Worm (Caenorhabditis elegans) whole organism, L4 larva: ENCODE results near the gene dot-1.2.
A peak's percentile ranks its signal among the peaks of the same experiment; 100 is the strongest.

Source experiments
- F26F4.8 ChIP-seq: fragments of 200-800 bp; sonication (Bioruptor generic); conservative IDR thresholded peaks from 2 replicates; pipeline ENCODE4 v1.3.6; 2022; ENCODE audit warnings: missing genetic modification characterization, missing compliant biosample characterization
- F49E8.2 ChIP-seq: sonication (generic microtip); optimal IDR thresholded peaks from 2 replicates; lab custom pipeline; 2016; ENCODE audit warnings: missing compliant biosample characterization, mild to moderate bottlenecking, missing genetic modification characterization, borderline replicate concordance
- T20F7.1 ChIP-seq: fragments of 200-800 bp; sonication (Bioruptor generic); optimal IDR thresholded peaks from 2 replicates; lab custom pipeline; 2018; ENCODE audit warnings: mild to moderate bottlenecking, missing genetic modification characterization, missing compliant biosample characterization
- Y105C5A.15 ChIP-seq: fragments of 200-800 bp; sonication (Bioruptor generic); IDR thresholded peaks from 2 replicates; pipeline ENCODE4 v1.3.6; 2022; ENCODE audit warnings: missing genetic modification characterization, missing compliant biosample characterization
- ZK337.2 ChIP-seq: fragments of 200-800 bp; sonication (Bioruptor generic); IDR thresholded peaks from 2 replicates; pipeline ENCODE4 v1.3.6; 2022; ENCODE audit warnings: missing genetic modification reagents, missing genetic modification characterization, missing compliant biosample characterization
- aha-1 ChIP-seq: fragments of 150-350 bp; peaks from one replicate; lab custom pipeline; 2014; ENCODE audit warnings: missing biosample characterization, missing genetic modification characterization
- ceh-28 ChIP-seq: fragments of 150-350 bp; optimal IDR thresholded peaks from 2 replicates; lab custom pipeline; 2014; ENCODE audit warnings: missing biosample characterization, missing genetic modification reagents, missing genetic modification characterization
- ceh-62 ChIP-seq: sonication (generic microtip); optimal IDR thresholded peaks from 2 replicates; lab custom pipeline; 2017; ENCODE audit warnings: missing biosample characterization, missing genetic modification characterization
- daf-12 ChIP-seq: fragments of 150-350 bp; optimal IDR thresholded peaks from 2 replicates; lab custom pipeline; 2014; ENCODE audit warnings: missing biosample characterization, missing genetic modification reagents, missing genetic modification characterization
- daf-16 ChIP-seq, 3 experiments: sonication (generic microtip); optimal IDR thresholded peaks; 2 replicates each; lab custom pipeline; 2016 to 2017; ENCODE audit warnings: missing genetic modification characterization in 3 of 3, missing genetic modification reagents in 3 of 3, mild to moderate bottlenecking in 2 of 3, missing compliant biosample characterization in 2 of 3, missing biosample characterization in 1 of 3, moderate library complexity in 1 of 3
- dmd-9 ChIP-seq: fragments of 200-800 bp; sonication (Bioruptor generic); IDR thresholded peaks from 2 replicates; pipeline ENCODE4 v1.3.6; 2022; ENCODE audit warnings: missing genetic modification reagents, missing genetic modification characterization, missing compliant biosample characterization
- duxl-1 ChIP-seq: sonication (generic microtip); optimal IDR thresholded peaks from 2 replicates; lab custom pipeline; 2016; ENCODE audit warnings: mild to moderate bottlenecking, missing genetic modification characterization, moderate library complexity, missing compliant biosample characterization; ENCODE audit not compliant: poor library complexity
- egl-43 ChIP-seq: fragments of 200-800 bp; sonication (Bioruptor generic); IDR thresholded peaks from 2 replicates; pipeline ENCODE4 v1.3.6; 2022; ENCODE audit warnings: missing genetic modification reagents, missing genetic modification characterization, missing compliant biosample characterization
- fkh-10 ChIP-seq: fragments of 150-350 bp; optimal IDR thresholded peaks from 2 replicates; lab custom pipeline; 2014; ENCODE audit warnings: missing biosample characterization, missing genetic modification reagents, missing genetic modification characterization
- fos-1 ChIP-seq: fragments of 150-350 bp; optimal IDR thresholded peaks from 2 replicates; lab custom pipeline; 2014; ENCODE audit warnings: missing biosample characterization, missing genetic modification characterization
- hif-1 ChIP-seq, 2 experiments: sonication (generic microtip); optimal IDR thresholded peaks; 2 replicates each; lab custom pipeline; 2016 to 2017; ENCODE audit warnings: missing compliant biosample characterization in 2 of 2, missing genetic modification characterization in 2 of 2, missing genetic modification reagents in 2 of 2, missing genotype in 2 of 2, mild to moderate bottlenecking in 1 of 2
- hlh-11 ChIP-seq: fragments of 200-800 bp; sonication (Bioruptor generic); optimal IDR thresholded peaks from 2 replicates; lab custom pipeline; 2018; ENCODE audit warnings: mild to moderate bottlenecking, missing genetic modification characterization, missing compliant biosample characterization
- lin-13 ChIP-seq: fragments of 150-350 bp; optimal IDR thresholded peaks from 2 replicates; lab custom pipeline; 2014; ENCODE audit warnings: missing biosample characterization, missing genetic modification reagents, missing genetic modification characterization
- lin-29 ChIP-seq: fragments of 200-800 bp; sonication (Bioruptor generic); IDR thresholded peaks from 2 replicates; pipeline ENCODE4 v1.3.6; 2022; ENCODE audit warnings: missing genetic modification reagents, missing genetic modification characterization, missing compliant biosample characterization
- lir-3 ChIP-seq: sonication (generic microtip); optimal IDR thresholded peaks from 2 replicates; lab custom pipeline; 2016; ENCODE audit warnings: mild to moderate bottlenecking, missing genetic modification characterization, missing compliant biosample characterization
- madf-9 ChIP-seq: fragments of 200-800 bp; sonication (Bioruptor generic); conservative IDR thresholded peaks from 2 replicates; pipeline ENCODE4 v1.3.6; 2022; ENCODE audit warnings: missing genetic modification reagents, missing genetic modification characterization, missing compliant biosample characterization
- mep-1 ChIP-seq: fragments of 150-350 bp; sonication (generic microtip); optimal IDR thresholded peaks from 3 replicates; lab custom pipeline; 2014; ENCODE audit warnings: missing biosample characterization, missing genetic modification characterization
- mes-2 ChIP-seq: sonication (generic microtip); optimal IDR thresholded peaks from 2 replicates; lab custom pipeline; 2016; ENCODE audit warnings: missing genotype, mild to moderate bottlenecking, missing genetic modification characterization, missing compliant biosample characterization; ENCODE audit not compliant: poor library complexity, severe bottlenecking
- nhr-102 ChIP-seq: sonication (generic microtip); optimal IDR thresholded peaks from 2 replicates; lab custom pipeline; 2016; ENCODE audit warnings: mild to moderate bottlenecking, missing genetic modification characterization, moderate library complexity, missing compliant biosample characterization
- nhr-11 ChIP-seq: fragments of 150-350 bp; optimal IDR thresholded peaks from 2 replicates; lab custom pipeline; 2014; ENCODE audit warnings: missing biosample characterization, missing genetic modification characterization
- nhr-237 ChIP-seq: sonication (generic microtip); optimal IDR thresholded peaks from 2 replicates; lab custom pipeline; 2017; ENCODE audit warnings: missing biosample characterization, missing genetic modification characterization
- nhr-41 ChIP-seq: fragments of 200-800 bp; sonication (Bioruptor generic); IDR thresholded peaks from 2 replicates; pipeline ENCODE4 v1.3.6; 2022; ENCODE audit warnings: missing genetic modification reagents, missing genetic modification characterization, missing compliant biosample characterization
- nhr-48 ChIP-seq: sonication (generic microtip); optimal IDR thresholded peaks from 2 replicates; lab custom pipeline; 2016; ENCODE audit warnings: mild to moderate bottlenecking, missing genetic modification characterization, missing compliant biosample characterization
- nhr-77 ChIP-seq: fragments of 150-350 bp; optimal IDR thresholded peaks from 2 replicates; lab custom pipeline; 2014; ENCODE audit warnings: missing biosample characterization, missing genetic modification characterization
- pqm-1 ChIP-seq: sonication (generic microtip); optimal IDR thresholded peaks from 2 replicates; lab custom pipeline; 2017; ENCODE audit warnings: missing biosample characterization, missing genetic modification characterization
- snpc-1.2 ChIP-seq: fragments of 200-800 bp; sonication (Bioruptor generic); IDR thresholded peaks from 2 replicates; pipeline ENCODE4 v1.3.6; 2022; ENCODE audit warnings: missing genetic modification reagents, missing genetic modification characterization, missing compliant biosample characterization
- snpc-4 ChIP-seq: fragments of 150-350 bp; optimal IDR thresholded peaks from 2 replicates; lab custom pipeline; 2014; ENCODE audit warnings: missing biosample characterization, missing genetic modification characterization
- tra-1 ChIP-seq: fragments of 200-800 bp; sonication (Bioruptor generic); IDR thresholded peaks from 2 replicates; pipeline ENCODE4 v1.3.6; 2022; ENCODE audit warnings: missing genetic modification reagents, missing genetic modification characterization, missing compliant biosample characterization
- unc-130 ChIP-seq: sonication (generic microtip); optimal IDR thresholded peaks from 2 replicates; lab custom pipeline; 2016; ENCODE audit warnings: missing genetic modification reagents, missing genetic modification characterization, missing compliant biosample characterization
- vab-7 ChIP-seq: fragments of 200-800 bp; sonication (Bioruptor generic); IDR thresholded peaks from 2 replicates; pipeline ENCODE4 v1.3.6; 2022; ENCODE audit warnings: missing genetic modification reagents, missing genetic modification characterization, missing compliant biosample characterization
- zag-1 ChIP-seq: fragments of 150-350 bp; optimal IDR thresholded peaks from 2 replicates; lab custom pipeline; 2014; ENCODE audit warnings: missing biosample characterization, missing genetic modification characterization
- ztf-11 ChIP-seq: fragments of 150-350 bp; optimal IDR thresholded peaks from 2 replicates; lab custom pipeline; 2014; ENCODE audit warnings: missing biosample characterization, missing genetic modification characterization

dot-1.2 gene

DNA sequence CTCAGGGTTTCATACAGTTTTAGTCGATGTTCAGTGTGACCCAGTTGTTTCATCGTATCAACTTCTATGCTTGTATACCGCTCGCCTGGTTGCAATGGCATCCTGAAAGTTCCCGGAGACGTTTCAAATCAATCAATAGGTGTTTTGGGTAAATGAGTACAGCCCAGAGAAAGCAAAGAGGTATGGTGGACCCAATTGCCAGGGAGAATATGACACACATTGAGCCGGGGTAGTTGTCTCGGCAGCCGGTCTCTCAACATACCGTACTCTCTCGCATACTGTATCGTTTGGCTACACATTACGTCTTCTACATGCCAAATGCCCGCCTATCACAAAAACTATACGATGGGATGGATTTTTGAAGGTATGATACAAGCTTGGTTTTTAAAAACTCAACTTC lies 28.9 kb upstream of the dot-1.2 start, which contains the start of gene Y62H9A.9:
Gene Y62H9A.9 (minus strand): TSS at position 101 of the 400 bp plus-strand sequence.
- TF ChIP-seq ztf-11 (tag; lab: Kevin White, UChicago), result no peak
- no peak for TF ChIP-seq Y105C5A.15
- TF ChIP-seq fkh-10 (GFP tag; lab: Kevin White, UChicago), result no peak
- TF ChIP-seq aha-1, result no peak
- TF ChIP-seq egl-43, result no peak
- no peak for TF ChIP-seq ZK337.2
- TF ChIP-seq madf-9 (GFP tag; lab: Robert Waterston, UW), result no peak
- TF ChIP-seq nhr-102 (tag; lab: Kevin White, UChicago), result no peak
- TF ChIP-seq tra-1 (GFP tag; lab: Robert Waterston, UW), result no peak
- no peak for TF ChIP-seq nhr-11 (tag; lab: Kevin White, UChicago)
- no peak for TF ChIP-seq zag-1 (tag; lab: Kevin White, UChicago)
- no peak for TF ChIP-seq mes-2
- TF ChIP-seq snpc-4 (tag; lab: Kevin White, UChicago), result no peak
- no peak for TF ChIP-seq vab-7 (GFP tag; lab: Robert Waterston, UW)
- no peak for TF ChIP-seq mep-1 (tag; lab: Kevin White, UChicago)
- no peak for TF ChIP-seq nhr-48
- TF ChIP-seq ceh-62 (tag; lab: Kevin White, UChicago), result no peak
- TF ChIP-seq, all 104 proteins: peak for 0

DNA sequence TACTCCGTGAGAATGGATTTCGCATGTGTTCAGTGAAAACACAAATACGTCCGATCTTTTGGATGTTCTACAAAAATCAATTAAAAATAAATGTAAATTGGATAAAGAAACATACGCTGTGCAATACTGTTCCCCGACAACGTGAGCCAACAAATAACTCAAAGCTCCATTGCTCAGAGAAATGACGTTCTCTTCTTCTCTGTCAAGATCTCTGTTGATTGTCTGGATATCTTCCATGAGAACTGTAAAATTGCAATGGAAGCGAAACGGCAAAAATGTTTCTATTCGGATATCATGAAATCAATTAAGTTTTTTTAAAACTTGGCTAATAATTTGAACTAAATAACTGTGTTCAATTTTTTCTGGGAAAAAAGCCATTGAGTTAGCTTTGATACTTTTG lies 27.5 kb upstream of the dot-1.2 start:
- no peak for TF ChIP-seq nhr-237 (tag; lab: Kevin White, UChicago)
- TF ChIP-seq aha-1, result peak; percentile 93

DNA sequence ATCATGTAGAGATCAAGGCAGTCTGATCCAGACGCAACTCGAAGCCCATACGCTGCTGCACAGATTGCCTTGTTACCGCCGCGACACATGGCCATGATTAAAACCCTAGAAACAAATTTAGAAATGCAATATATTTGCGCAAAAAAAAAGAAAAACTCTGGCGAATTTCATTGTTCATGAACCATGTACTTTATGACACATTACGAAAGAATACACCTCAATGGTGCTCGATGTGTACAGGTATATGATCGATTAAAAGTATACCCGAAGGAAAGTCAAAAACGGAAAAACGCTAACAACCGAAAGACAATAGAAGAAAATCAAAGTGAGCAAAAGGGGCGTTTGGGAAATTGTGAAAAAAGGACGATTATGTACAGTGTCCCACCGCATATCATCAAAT lies 23.2 kb upstream of the dot-1.2 start, which contains the start of gene Y62H9A.8:
Gene Y62H9A.8 (minus strand): TSS at position 101 of the 400 bp plus-strand sequence.
- TF ChIP-seq daf-12 (no peak), lin-29 (GFP tag; lab: Robert Waterston, UW) (no peak), unc-130 (GFP tag; lab: Kevin White, UChicago) (no peak)

DNA sequence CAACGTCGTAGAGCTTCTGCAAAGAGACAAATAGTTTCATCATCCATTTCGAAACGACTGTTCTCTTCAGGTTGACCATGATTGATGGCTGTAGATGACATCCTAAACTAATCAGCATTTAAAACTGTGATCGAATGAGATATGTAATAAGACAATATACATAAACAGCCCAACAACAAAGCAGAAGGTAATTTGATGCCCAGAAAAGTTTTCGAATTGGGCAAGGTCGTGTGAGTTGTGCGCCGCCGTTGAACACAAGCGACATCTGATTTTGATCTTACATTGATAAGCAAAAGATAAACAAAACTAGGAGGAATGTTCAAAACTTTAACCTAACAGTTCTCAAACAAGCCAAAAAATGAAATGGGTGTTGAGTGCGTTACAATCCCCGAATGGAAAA lies 16.4 kb upstream of the dot-1.2 start, which contains the start of gene Y62H9A.7:
Gene Y62H9A.7 (minus strand): TSS at position 101 of the 400 bp plus-strand sequence.
- TF ChIP-seq Y105C5A.15, result no peak
- no peak for TF ChIP-seq ztf-11 (tag; lab: Kevin White, UChicago)
- no peak for TF ChIP-seq snpc-1.2 (GFP tag; lab: Robert Waterston, UW)
- TF ChIP-seq T20F7.1 (GFP tag; lab: Kevin White, UChicago), result no peak
- no peak for TF ChIP-seq nhr-41 (GFP tag; lab: Robert Waterston, UW)
- TF ChIP-seq dmd-9 (GFP tag; lab: Robert Waterston, UW), result no peak
- no peak for TF ChIP-seq hlh-11 (tag; lab: Kevin White, UChicago)
- no peak for TF ChIP-seq lir-3 (tag; lab: Kevin White, UChicago)
- no peak for TF ChIP-seq daf-16 (GFP tag; optimal IDR thresholded peaks at IDR 0.05; lab: Kevin White, UChicago)
- no peak for TF ChIP-seq daf-16 (tag; optimal IDR thresholded peaks at IDR 0.05; lab: Kevin White, UChicago)
- TF ChIP-seq F26F4.8, result no peak
- TF ChIP-seq hif-1 (tag; optimal IDR thresholded peaks at IDR 0.05; lab: Kevin White, UChicago), result no peak
- TF ChIP-seq fos-1 (tag; lab: Kevin White, UChicago), result no peak
- TF ChIP-seq lin-13 (GFP tag; lab: Kevin White, UChicago), result no peak
- no peak for TF ChIP-seq duxl-1 (tag; lab: Kevin White, UChicago)
- no peak for TF ChIP-seq ceh-28 (tag; lab: Kevin White, UChicago)
- no peak for TF ChIP-seq nhr-77
- no peak for TF ChIP-seq F49E8.2
- no peak for TF ChIP-seq pqm-1
